Fruit fly (Drosophila melanogaster) whole organism: ENCODE data around the gene CG11537.

Source experiments
- CG8478 ChIP-seq: fragments of >200 bp; optimal IDR thresholded peaks from 2 replicates; lab custom pipeline; 2018; ENCODE audit warnings: inconsistent platforms
- Dll ChIP-seq: fragments of >200 bp; optimal IDR thresholded peaks from 2 replicates; lab custom pipeline; 2017
- EcR ChIP-seq, 2 experiments: fragments of >200 bp; optimal IDR thresholded peaks; 2 replicates each; lab custom pipeline; 2017; ENCODE audit warnings: missing biosample characterization in 2 of 2, missing genetic modification characterization in 2 of 2, missing genetic modification reagents in 2 of 2
- pan ChIP-seq: fragments of >200 bp; optimal IDR thresholded peaks from 2 replicates; lab custom pipeline; 2017
- psq ChIP-seq: fragments of >200 bp; optimal IDR thresholded peaks from 2 replicates; lab custom pipeline; 2017
- usp ChIP-seq: fragments of >200 bp; optimal IDR thresholded peaks from 2 replicates; lab custom pipeline; 2017; ENCODE audit warnings: missing biosample characterization, missing genetic modification characterization, mixed read lengths

Gene CG11537

dm6 chr3L:3142516-3143382 is 508 bp downstream of the CG11537 start:
- no peak for TF ChIP-seq Dll (lab: Kevin White, UChicago)
- no peak for TF ChIP-seq pan (lab: Kevin White, UChicago)
- TF ChIP-seq EcR (GFP tag; optimal IDR thresholded peaks at IDR 0.05; lab: Kevin White, UChicago) = no peak
- no peak for TF ChIP-seq usp (GFP tag; lab: Kevin White, UChicago)
- no peak for TF ChIP-seq CG8478 (lab: Kevin White, UChicago)
- no peak for TF ChIP-seq psq (lab: Kevin White, UChicago)

- TF ChIP-seq CG8478 (lab: Kevin White, UChicago) = no peak
- TF ChIP-seq Dll (lab: Kevin White, UChicago) = no peak
- no peak for TF ChIP-seq psq (lab: Kevin White, UChicago)
- TF ChIP-seq usp (GFP tag; lab: Kevin White, UChicago) = no peak
- no peak for TF ChIP-seq EcR (GFP tag; optimal IDR thresholded peaks at IDR 0.05; lab: Kevin White, UChicago)
Measured at dm6 chr3L:3141411-3141810, 1.8 kb downstream of the CG11537 start.

DNA sequence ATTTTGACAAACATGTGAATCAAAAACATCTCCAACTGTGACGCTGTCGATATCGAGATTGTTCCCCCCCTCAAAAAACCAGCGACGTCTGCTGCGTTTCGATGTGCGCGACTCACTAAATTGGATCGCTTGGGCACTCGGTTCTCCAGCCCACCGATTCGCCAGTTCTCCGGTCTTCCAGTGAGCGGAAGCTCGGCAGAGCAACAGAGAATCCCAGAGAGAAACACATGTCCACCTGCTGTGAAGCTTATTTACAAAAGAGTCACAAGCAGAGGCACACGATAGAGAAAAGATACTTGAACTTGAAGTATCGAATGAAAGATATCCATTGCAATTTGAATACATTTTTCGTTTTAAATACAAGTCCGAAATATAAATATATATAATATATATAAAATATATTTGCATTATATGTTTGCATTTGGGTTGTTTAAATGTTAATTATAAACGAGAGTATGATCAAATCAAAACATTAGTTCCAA is 9.2 kb downstream of the CG11537 start:
- TF ChIP-seq usp (GFP tag; lab: Kevin White, UChicago) = no peak
- no peak for TF ChIP-seq Dll (lab: Kevin White, UChicago)
- TF ChIP-seq CG8478 (lab: Kevin White, UChicago) = no peak
- no peak for TF ChIP-seq psq (lab: Kevin White, UChicago)
- no peak for TF ChIP-seq pan (lab: Kevin White, UChicago)
- TF ChIP-seq EcR (GFP tag; optimal IDR thresholded peaks at IDR 0.05; lab: Kevin White, UChicago) = no peak

dm6 chr3L:3127544-3127943 is 15.7 kb downstream of the CG11537 start, which contains the start of gene promL:
TSS of gene promL (minus strand) at chr3L:3127724.
- TF ChIP-seq Dll (lab: Kevin White, UChicago) = no peak
- TF ChIP-seq pan (lab: Kevin White, UChicago) = no peak
- TF ChIP-seq CG8478 (lab: Kevin White, UChicago) = no peak
- TF ChIP-seq EcR (GFP tag; optimal IDR thresholded peaks at IDR 0.05; lab: Kevin White, UChicago) = no peak
- no peak for TF ChIP-seq psq (lab: Kevin White, UChicago)
- no peak for TF ChIP-seq usp (GFP tag; lab: Kevin White, UChicago)

DNA sequence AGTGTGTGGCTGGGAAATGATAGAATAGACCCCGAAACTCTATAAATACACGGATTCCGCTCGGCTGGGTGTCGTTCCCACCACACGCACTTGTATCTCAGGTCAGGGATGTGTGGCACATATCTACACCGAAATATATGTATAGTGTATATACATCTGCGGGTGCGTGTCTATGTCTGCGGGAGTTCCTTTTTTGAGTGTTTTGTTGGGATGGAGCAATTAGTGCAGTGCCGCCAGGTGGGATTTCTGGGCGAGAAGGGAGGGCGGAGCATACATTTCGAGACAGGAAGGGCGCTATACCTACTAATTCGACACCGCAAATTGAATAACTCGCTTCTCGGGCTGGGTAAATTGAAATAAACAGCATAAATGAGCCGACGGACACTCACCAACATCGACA is 16.8 kb downstream of the CG11537 start:
- TF ChIP-seq psq (lab: Kevin White, UChicago) (no peak), usp (GFP tag; lab: Kevin White, UChicago) (no peak), EcR (GFP tag; optimal IDR thresholded peaks at IDR 0.05; lab: Kevin White, UChicago) (no peak), CG8478 (lab: Kevin White, UChicago) (no peak), Dll (lab: Kevin White, UChicago) (no peak), pan (lab: Kevin White, UChicago) (no peak)

dm6 chr3L:3125649-3126130 is 17.6 kb downstream of the CG11537 start:
- TF ChIP-seq EcR (GFP tag; optimal IDR thresholded peaks at IDR 0.05; lab: Kevin White, UChicago) = peak in 1 of 2 experiments; percentile 38
- no peak for TF ChIP-seq Dll (lab: Kevin White, UChicago)
- no peak for TF ChIP-seq pan (lab: Kevin White, UChicago)

dm6 chr3L:3124939-3125648 is 18.2 kb downstream of the CG11537 start:
- no peak for TF ChIP-seq EcR (GFP tag; optimal IDR thresholded peaks at IDR 0.05; lab: Kevin White, UChicago)

DNA sequence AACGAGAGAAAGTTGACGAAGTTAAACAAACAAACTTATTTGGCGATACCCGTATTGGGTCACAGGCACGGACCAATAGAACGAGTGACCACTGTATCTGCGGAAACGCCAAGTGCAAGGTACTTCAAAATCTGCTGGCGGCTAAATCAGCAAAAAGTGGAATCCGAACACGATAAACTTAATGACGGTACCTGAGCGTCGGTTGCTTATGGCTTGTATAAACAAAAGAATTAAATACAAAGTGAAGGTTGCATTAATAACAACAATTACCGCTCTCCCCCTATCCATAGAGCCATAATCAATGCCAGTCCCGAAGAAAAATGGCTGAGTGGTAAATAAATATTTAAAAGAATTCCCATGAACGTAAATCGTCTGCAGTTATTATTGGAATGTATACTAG is 18.7 kb downstream of the CG11537 start:
- TF ChIP-seq EcR (GFP tag; optimal IDR thresholded peaks at IDR 0.05; lab: Kevin White, UChicago) (no peak), usp (GFP tag; lab: Kevin White, UChicago) (no peak), pan (lab: Kevin White, UChicago) (no peak), Dll (lab: Kevin White, UChicago) (no peak), psq (lab: Kevin White, UChicago) (no peak), CG8478 (lab: Kevin White, UChicago) (no peak)

DNA sequence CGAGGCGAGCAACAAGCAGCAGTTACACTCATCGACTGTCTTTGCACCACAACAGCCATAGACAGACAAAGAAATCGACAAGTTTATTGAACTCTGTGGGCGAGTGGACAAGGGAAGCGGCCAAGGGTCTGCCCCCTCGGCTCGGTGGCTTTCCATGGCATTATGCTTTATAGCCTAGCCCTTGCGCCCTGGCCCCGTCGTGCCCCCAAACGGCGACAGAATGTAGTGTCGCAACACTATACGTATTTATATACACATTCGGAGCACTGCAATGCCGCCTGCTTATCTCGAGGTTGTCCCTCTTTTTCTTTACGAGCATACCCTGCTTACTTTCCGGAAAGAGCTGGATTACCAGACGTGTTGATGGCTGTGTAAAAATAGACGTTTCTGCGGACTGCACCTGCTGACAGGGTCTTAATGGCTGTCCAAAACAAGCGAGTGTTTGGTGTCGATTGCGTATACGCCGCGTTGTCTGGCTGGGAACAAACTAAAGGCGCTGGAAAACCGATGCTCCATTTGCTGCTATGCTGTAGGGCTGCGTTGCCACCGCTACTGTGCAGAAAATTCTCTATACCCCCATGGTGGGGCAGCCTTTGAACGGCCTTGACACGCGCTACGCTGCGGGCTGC is 20.5 kb downstream of the CG11537 start:
- TF ChIP-seq EcR (GFP tag; optimal IDR thresholded peaks at IDR 0.05; lab: Kevin White, UChicago) (peak; percentile 11 to 93), CG8478 (lab: Kevin White, UChicago) (no peak)

- TF ChIP-seq Dll (lab: Kevin White, UChicago) (no peak), EcR (GFP tag; optimal IDR thresholded peaks at IDR 0.05; lab: Kevin White, UChicago) (peak in 1 of 2 experiments; percentile 24)
Measured at dm6 chr3L:3121769-3122432, 21.4 kb downstream of the CG11537 start.

DNA sequence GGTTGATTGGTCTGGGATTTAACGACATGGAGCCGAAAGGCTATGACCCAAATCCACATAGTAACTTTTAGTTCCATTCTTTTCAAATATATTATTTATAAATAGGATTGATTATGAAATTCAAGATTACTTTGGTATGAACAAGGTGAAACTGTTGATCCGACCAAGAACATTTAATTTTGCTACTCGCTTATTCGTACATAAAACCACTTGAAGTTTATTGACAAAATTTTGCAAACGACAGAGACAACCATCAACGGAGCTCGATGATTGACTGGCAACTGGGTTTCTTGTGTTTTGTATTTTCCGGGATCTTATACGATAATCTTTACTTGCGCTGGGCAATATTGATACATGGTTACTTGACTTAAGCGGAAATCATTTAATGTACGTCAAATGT is 28.9 kb downstream of the CG11537 start, which contains the start of gene CG45067:
CG45067 (minus strand) TSS at position 101 of the 400 bp plus-strand sequence.
- TF ChIP-seq pan (lab: Kevin White, UChicago) = no peak
- TF ChIP-seq psq (lab: Kevin White, UChicago) = no peak
- no peak for TF ChIP-seq EcR (GFP tag; optimal IDR thresholded peaks at IDR 0.05; lab: Kevin White, UChicago)
- no peak for TF ChIP-seq usp (GFP tag; lab: Kevin White, UChicago)
- TF ChIP-seq Dll (lab: Kevin White, UChicago) = no peak
- TF ChIP-seq CG8478 (lab: Kevin White, UChicago) = no peak
